Worm (Caenorhabditis elegans) whole organism, late embryonic: ENCODE results near the gene H13N06.7.
A peak's percentile ranks its signal among the peaks of the same experiment; 100 is the strongest.

Experiments used
- T23F11.4 ChIP-seq: fragments of 200-800 bp; sonication (Bioruptor generic); optimal IDR thresholded peaks from 2 replicates; lab custom pipeline; 2018; ENCODE audit warnings: mild to moderate bottlenecking, missing genetic modification characterization, missing compliant biosample characterization
- ahr-1 ChIP-seq: sonication (generic microtip); optimal IDR thresholded peaks from 2 replicates; lab custom pipeline; 2016; ENCODE audit warnings: missing genetic modification characterization, missing compliant biosample characterization
- ceh-14 ChIP-seq: sonication (generic microtip); optimal IDR thresholded peaks from 2 replicates; lab custom pipeline; 2016; ENCODE audit warnings: missing genotype, missing genetic modification characterization, missing compliant biosample characterization
- ceh-18 ChIP-seq: sonication (generic microtip); optimal IDR thresholded peaks from 2 replicates; lab custom pipeline; 2016; ENCODE audit warnings: missing genetic modification characterization, missing compliant biosample characterization
- ceh-19 ChIP-seq: fragments of 200-800 bp; sonication (Bioruptor generic); optimal IDR thresholded peaks from 2 replicates; lab custom pipeline; 2018; ENCODE audit warnings: mild to moderate bottlenecking, missing genetic modification characterization, missing compliant biosample characterization
- ceh-22 ChIP-seq: sonication (generic microtip); optimal IDR thresholded peaks from 2 replicates; lab custom pipeline; 2017; ENCODE audit warnings: missing biosample characterization, missing genetic modification characterization
- ceh-24 ChIP-seq: sonication (generic microtip); optimal IDR thresholded peaks from 2 replicates; lab custom pipeline; 2016; ENCODE audit warnings: mild to moderate bottlenecking, missing genetic modification characterization, missing compliant biosample characterization
- ceh-34 ChIP-seq: sonication (generic microtip); optimal IDR thresholded peaks from 2 replicates; lab custom pipeline; 2016; ENCODE audit warnings: mild to moderate bottlenecking, missing genetic modification characterization, missing compliant biosample characterization
- ceh-6 ChIP-seq: fragments of 200-800 bp; sonication (Bioruptor generic); optimal IDR thresholded peaks from 2 replicates; lab custom pipeline; 2018; ENCODE audit warnings: mild to moderate bottlenecking, missing genetic modification characterization, missing compliant biosample characterization
- dmd-4 ChIP-seq: sonication (generic microtip); optimal IDR thresholded peaks from 2 replicates; lab custom pipeline; 2016; ENCODE audit warnings: borderline replicate concordance, missing genetic modification characterization, missing compliant biosample characterization
- dve-1 ChIP-seq: sonication (generic microtip); optimal IDR thresholded peaks from 2 replicates; lab custom pipeline; 2017; ENCODE audit warnings: antibody characterized with exemption, mild to moderate bottlenecking, missing genetic modification characterization, missing compliant biosample characterization
- elt-2 ChIP-seq: sonication (generic microtip); optimal IDR thresholded peaks from 2 replicates; lab custom pipeline; 2016; ENCODE audit warnings: missing genetic modification reagents, missing genetic modification characterization, missing compliant biosample characterization
- ets-4 ChIP-seq: sonication (generic microtip); optimal IDR thresholded peaks from 2 replicates; lab custom pipeline; 2016; ENCODE audit warnings: missing genetic modification characterization, missing compliant biosample characterization
- fkh-10 ChIP-seq: fragments of 150-350 bp; optimal IDR thresholded peaks from 2 replicates; lab custom pipeline; 2014; ENCODE audit warnings: missing biosample characterization, missing genetic modification reagents, missing genetic modification characterization
- fkh-6 ChIP-seq: sonication (generic microtip); optimal IDR thresholded peaks from 2 replicates; lab custom pipeline; 2016; ENCODE audit warnings: missing genetic modification characterization, missing compliant biosample characterization
- gmeb-2 ChIP-seq: sonication (generic microtip); optimal IDR thresholded peaks from 2 replicates; lab custom pipeline; 2016; ENCODE audit warnings: missing genetic modification characterization, inconsistent platforms, missing compliant biosample characterization
- hlh-30 ChIP-seq: sonication (generic microtip); optimal IDR thresholded peaks from 2 replicates; lab custom pipeline; 2017; ENCODE audit warnings: antibody characterized with exemption, missing genetic modification characterization, missing compliant biosample characterization; ENCODE audit not compliant: insufficient read depth
- hlh-6 ChIP-seq: sonication (generic microtip); optimal IDR thresholded peaks from 2 replicates; lab custom pipeline; 2016; ENCODE audit warnings: missing genotype, missing genetic modification characterization, missing compliant biosample characterization
- hlh-8 ChIP-seq: sonication (generic microtip); optimal IDR thresholded peaks from 2 replicates; lab custom pipeline; 2016; ENCODE audit warnings: missing genotype, missing genetic modification characterization, missing compliant biosample characterization
- lim-6 ChIP-seq: sonication (generic microtip); optimal IDR thresholded peaks from 2 replicates; lab custom pipeline; 2016; ENCODE audit warnings: missing genetic modification characterization, missing compliant biosample characterization
- lin-11 ChIP-seq: fragments of 200-800 bp; sonication (Bioruptor generic); optimal IDR thresholded peaks from 2 replicates; lab custom pipeline; 2018; ENCODE audit warnings: mild to moderate bottlenecking, missing genetic modification characterization, missing compliant biosample characterization
- madf-2 ChIP-seq: sonication (generic microtip); optimal IDR thresholded peaks from 2 replicates; lab custom pipeline; 2017; ENCODE audit warnings: missing genetic modification characterization, missing compliant biosample characterization
- mec-3 ChIP-seq: sonication (generic microtip); optimal IDR thresholded peaks from 2 replicates; lab custom pipeline; 2016; ENCODE audit warnings: borderline replicate concordance, missing genetic modification characterization, missing compliant biosample characterization
- nfya-1 ChIP-seq: sonication (generic microtip); optimal IDR thresholded peaks from 2 replicates; lab custom pipeline; 2017; ENCODE audit warnings: missing genetic modification characterization, mild to moderate bottlenecking, missing compliant biosample characterization, antibody characterized with exemption, moderate library complexity
- odd-2 ChIP-seq: sonication (generic microtip); optimal IDR thresholded peaks from 2 replicates; lab custom pipeline; 2017; ENCODE audit warnings: antibody characterized with exemption, mild to moderate bottlenecking, missing genetic modification characterization, missing compliant biosample characterization
- pag-3 ChIP-seq: sonication (generic microtip); optimal IDR thresholded peaks from 2 replicates; lab custom pipeline; 2016; ENCODE audit warnings: missing compliant biosample characterization, missing genetic modification characterization, borderline replicate concordance
- pat-9 ChIP-seq: fragments of 200-800 bp; sonication (Bioruptor generic); optimal IDR thresholded peaks from 2 replicates; lab custom pipeline; 2018; ENCODE audit warnings: mild to moderate bottlenecking, missing genetic modification characterization, moderate library complexity, missing compliant biosample characterization
- pha-2 ChIP-seq: sonication (generic microtip); optimal IDR thresholded peaks from 2 replicates; lab custom pipeline; 2017; ENCODE audit warnings: mild to moderate bottlenecking, missing genetic modification characterization, missing compliant biosample characterization
- pha-4 ChIP-seq: fragments of 150-350 bp; optimal IDR thresholded peaks from 2 replicates; lab custom pipeline; 2018; ENCODE audit warnings: missing biosample characterization, missing genetic modification reagents, missing genetic modification characterization
- pqm-1 ChIP-seq: sonication (generic microtip); optimal IDR thresholded peaks from 2 replicates; lab custom pipeline; 2016; ENCODE audit warnings: missing genetic modification characterization, missing compliant biosample characterization
- ref-2 ChIP-seq: sonication (generic microtip); optimal IDR thresholded peaks from 2 replicates; lab custom pipeline; 2016; ENCODE audit warnings: missing genetic modification characterization, missing compliant biosample characterization
- sox-4 ChIP-seq: sonication (generic microtip); optimal IDR thresholded peaks from 2 replicates; lab custom pipeline; 2017; ENCODE audit warnings: mild to moderate bottlenecking, missing genetic modification characterization, inconsistent platforms, missing compliant biosample characterization
- syd-9 ChIP-seq: sonication (generic microtip); optimal IDR thresholded peaks from 2 replicates; lab custom pipeline; 2016; ENCODE audit warnings: mild to moderate bottlenecking, missing genetic modification characterization, moderate library complexity, missing compliant biosample characterization
- tbx-2 ChIP-seq: sonication (generic microtip); optimal IDR thresholded peaks from 2 replicates; lab custom pipeline; 2016; ENCODE audit warnings: missing genetic modification characterization, missing compliant biosample characterization
- unc-3 ChIP-seq, 2 experiments: fragments of 200-800 bp in 1 of 2; sonication (Bioruptor generic) in 1 of 2; sonication (generic microtip) in 1 of 2; conservative IDR thresholded peaks in 1 of 2; optimal IDR thresholded peaks in 1 of 2; 2 replicates each; pipeline versions ENCODE4 v1.3.6 to Lab custom; 2016 to 2022; ENCODE audit warnings: missing compliant biosample characterization in 2 of 2, missing genetic modification characterization in 2 of 2, missing genetic modification reagents in 1 of 2
- unc-42 ChIP-seq: sonication (generic microtip); optimal IDR thresholded peaks from 2 replicates; lab custom pipeline; 2016; ENCODE audit warnings: missing genotype, missing genetic modification characterization, missing compliant biosample characterization
- unc-55 ChIP-seq: sonication (generic microtip); optimal IDR thresholded peaks from 2 replicates; lab custom pipeline; 2017; ENCODE audit warnings: missing biosample characterization, missing genetic modification reagents, missing genetic modification characterization
- unc-86 ChIP-seq: sonication (generic microtip); optimal IDR thresholded peaks from 2 replicates; lab custom pipeline; 2016; ENCODE audit warnings: missing genetic modification characterization, missing compliant biosample characterization
- zip-5 ChIP-seq: sonication (generic microtip); optimal IDR thresholded peaks from 2 replicates; lab custom pipeline; 2016; ENCODE audit warnings: missing genetic modification characterization, missing compliant biosample characterization
- ztf-16 ChIP-seq: sonication (generic microtip); optimal IDR thresholded peaks from 2 replicates; lab custom pipeline; 2017; ENCODE audit warnings: missing genetic modification characterization, missing compliant biosample characterization

H13N06.7 gene

ce11 chrX:15509681-15510080 lies 6.8 kb downstream of the H13N06.7 start, which contains the start of gene eat-20:
Gene eat-20 (plus strand): TSS chrX:15510011.
- TF ChIP-seq ztf-16 (no peak), hlh-6 (tag; lab: Kevin White, UChicago) (no peak)

- TF ChIP-seq tbx-2 (tag; lab: Kevin White, UChicago) (no peak), sox-4 (tag; lab: Kevin White, UChicago) (no peak), nfya-1 (tag; lab: Kevin White, UChicago) (no peak), hlh-8 (no peak), dmd-4 (tag; lab: Kevin White, UChicago) (no peak), unc-86 (no peak), fkh-10 (GFP tag; lab: Kevin White, UChicago) (no peak), ets-4 (tag; lab: Kevin White, UChicago) (no peak), hlh-6 (tag; lab: Kevin White, UChicago) (no peak), zip-5 (tag; lab: Kevin White, UChicago) (no peak), ref-2 (tag; lab: Kevin White, UChicago) (no peak), elt-2 (tag; lab: Kevin White, UChicago) (no peak), syd-9 (tag; lab: Kevin White, UChicago) (no peak), ceh-18 (tag; lab: Kevin White, UChicago) (no peak)
Measured at ce11 chrX:15514547-15514946, 11.6 kb downstream of the H13N06.7 start.

DNA sequence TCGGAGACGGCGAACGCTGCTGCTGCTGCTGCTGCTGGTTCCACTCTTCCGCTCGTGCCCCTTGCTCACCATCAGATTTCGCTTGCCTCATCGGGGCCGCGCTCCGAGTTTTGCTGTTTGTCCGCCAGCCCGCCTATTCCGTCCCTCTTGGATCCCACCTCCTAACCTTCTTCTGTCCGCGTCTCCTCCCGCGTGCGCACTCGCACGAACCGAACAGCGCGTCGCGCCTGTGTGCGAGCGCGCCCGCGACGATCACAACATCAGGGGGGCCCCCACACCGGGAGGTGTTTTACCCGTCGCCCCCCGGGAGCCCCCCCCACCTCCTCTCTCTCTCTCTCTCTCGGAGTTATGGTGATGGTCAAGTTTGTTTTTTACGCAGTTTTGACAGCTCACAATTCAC lies 12.9 kb downstream of the H13N06.7 start:
- no peak for TF ChIP-seq mec-3 (tag; lab: Kevin White, UChicago)
- peak; percentile 19 for TF ChIP-seq sox-4 (tag; lab: Kevin White, UChicago)
- TF ChIP-seq, all 69 proteins: peak for 1

DNA sequence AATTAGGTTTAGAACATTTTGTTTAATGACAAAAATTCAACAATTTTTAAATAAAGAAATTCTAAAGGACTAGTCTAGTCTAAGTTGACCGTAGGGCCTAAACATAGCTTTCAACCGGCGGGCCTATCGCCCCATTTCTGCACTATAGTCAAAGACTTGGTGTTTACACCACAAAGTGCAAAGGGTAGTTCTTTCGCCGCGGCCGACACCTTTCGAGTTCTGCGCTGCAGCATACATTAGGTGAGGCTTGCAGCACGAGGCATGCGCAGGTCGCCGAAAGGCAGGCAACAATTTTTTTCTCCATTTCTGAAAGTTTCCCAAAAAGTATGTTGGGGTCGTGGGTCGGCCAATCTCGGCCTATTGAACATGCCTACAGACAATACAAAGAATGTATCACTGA lies 25.5 kb downstream of the H13N06.7 start:
- TF ChIP-seq ceh-6 (GFP tag; lab: Kevin White, UChicago) (no peak), ceh-34 (tag; lab: Kevin White, UChicago) (no peak), pag-3 (tag; lab: Kevin White, UChicago) (no peak), ref-2 (tag; lab: Kevin White, UChicago) (no peak), fkh-6 (tag; lab: Kevin White, UChicago) (no peak), ztf-16 (no peak), hlh-6 (tag; lab: Kevin White, UChicago) (no peak)

- TF ChIP-seq unc-42 (tag; lab: Kevin White, UChicago) (peak; percentile 56), pat-9 (no peak)
Measured at ce11 chrX:15533260-15533659, 30.3 kb downstream of the H13N06.7 start.

ce11 chrX:15535190-15535636 lies 32.3 kb downstream of the H13N06.7 start:
- no peak for TF ChIP-seq gmeb-2 (tag; lab: Kevin White, UChicago)
- TF ChIP-seq unc-3 (GFP tag; conservative IDR thresholded peaks at IDR 0.05; lab: Robert Waterston, UW), result no peak
- TF ChIP-seq unc-3 (tag; optimal IDR thresholded peaks at IDR 0.05; lab: Kevin White, UChicago), result peak; percentile 12
- TF ChIP-seq fkh-10 (GFP tag; lab: Kevin White, UChicago), result no peak
- TF ChIP-seq ceh-22 (tag; lab: Kevin White, UChicago), result no peak
- no peak for TF ChIP-seq lim-6 (tag; lab: Kevin White, UChicago)
- TF ChIP-seq ceh-19 (GFP tag; lab: Kevin White, UChicago), result peak; percentile 41
- no peak for TF ChIP-seq mec-3 (tag; lab: Kevin White, UChicago)
- TF ChIP-seq ceh-14 (tag; lab: Kevin White, UChicago), result peak; percentile 55
- peak; percentile 27 for TF ChIP-seq unc-55 (GFP tag; lab: Kevin White, UChicago)
- TF ChIP-seq ceh-34 (tag; lab: Kevin White, UChicago), result peak; percentile 59
- no peak for TF ChIP-seq ahr-1 (tag; lab: Kevin White, UChicago)
- TF ChIP-seq lin-11 (tag; lab: Kevin White, UChicago), result no peak
- no peak for TF ChIP-seq pha-2 (tag; lab: Kevin White, UChicago)
- TF ChIP-seq madf-2, result no peak
- peak; percentile 59 for TF ChIP-seq ceh-18 (tag; lab: Kevin White, UChicago)
- no peak for TF ChIP-seq ceh-24 (tag; lab: Kevin White, UChicago)
- no peak for TF ChIP-seq dve-1 (tag; lab: Kevin White, UChicago)
- TF ChIP-seq T23F11.4 (GFP tag; lab: Kevin White, UChicago), result no peak
- TF ChIP-seq pha-4, result no peak
- no peak for TF ChIP-seq elt-2 (tag; lab: Kevin White, UChicago)
- TF ChIP-seq sox-4 (tag; lab: Kevin White, UChicago), result no peak
- no peak for TF ChIP-seq pqm-1
- peak; percentile 93 for TF ChIP-seq unc-42 (tag; lab: Kevin White, UChicago)
- TF ChIP-seq odd-2 (tag; lab: Kevin White, UChicago), result no peak
- TF ChIP-seq zip-5 (tag; lab: Kevin White, UChicago), result no peak
- no peak for TF ChIP-seq hlh-6 (tag; lab: Kevin White, UChicago)
- peak; percentile 66 for TF ChIP-seq hlh-30 (tag; lab: Kevin White, UChicago)
- TF ChIP-seq ceh-6 (GFP tag; lab: Kevin White, UChicago), result peak; percentile 19
